Fruit fly (Drosophila melanogaster): Measurements from ENCODE around the gene CG33257.

Gene CG33257

DNA sequence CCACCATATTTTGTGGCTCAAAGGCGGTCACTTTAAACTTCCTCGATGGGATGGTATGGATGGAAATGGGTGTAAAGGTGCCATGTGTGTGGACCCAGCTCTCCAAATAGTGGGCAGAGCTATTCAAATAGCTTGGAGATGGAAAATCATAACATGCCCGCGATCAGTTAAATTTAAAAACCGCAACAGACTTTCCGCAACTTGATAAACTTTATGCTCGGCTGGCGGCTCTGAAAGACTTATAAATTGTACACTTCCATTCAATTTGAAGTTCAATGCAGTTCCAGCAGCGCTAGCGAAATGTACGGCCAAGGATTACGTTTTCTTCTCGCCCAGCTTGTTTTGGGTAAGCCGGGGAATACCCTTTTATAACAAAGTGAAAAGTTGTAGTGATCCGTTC, at the start of gene CG33257:
TSS of gene CG33257 (plus strand) at position 301 of the 400 bp plus-strand sequence.
- TF ChIP-seq usp (GFP tag; optimal IDR thresholded peaks at IDR 0.05) (no peak), pan (optimal IDR thresholded peaks at IDR 0.05) (no peak), Dll (optimal IDR thresholded peaks at IDR 0.05) (no peak), CG8478 (optimal IDR thresholded peaks at IDR 0.05) (no peak), EcR (GFP tag; optimal IDR thresholded peaks at IDR 0.05) (no peak), psq (optimal IDR thresholded peaks at IDR 0.05) (no peak)

DNA sequence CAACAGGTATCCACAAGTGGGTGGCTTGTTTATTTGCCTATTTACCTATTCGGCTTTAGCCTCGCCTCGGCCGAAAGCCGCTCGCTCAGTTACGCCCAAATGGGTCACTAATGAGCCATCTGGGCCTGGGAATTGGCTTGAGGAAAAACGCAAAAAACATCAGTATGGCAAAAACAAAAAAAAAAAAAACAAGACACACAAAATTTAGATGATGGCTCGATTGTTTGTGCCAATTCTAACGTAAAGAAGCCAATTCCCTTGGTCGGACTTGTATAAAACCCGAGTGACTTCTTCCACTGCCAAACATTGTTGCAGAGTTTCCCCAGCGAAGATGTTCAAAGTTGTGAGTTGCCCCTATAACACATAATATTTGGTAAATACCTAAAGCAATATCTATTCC, 45.0 kb upstream of the CG33257 start, which contains the start of gene CG4982:
TSS of gene CG4982 (plus strand) at position 301 of the 400 bp plus-strand sequence.
- TF ChIP-seq psq (optimal IDR thresholded peaks at IDR 0.05) = no peak
- no peak for TF ChIP-seq usp (GFP tag; optimal IDR thresholded peaks at IDR 0.05)
- TF ChIP-seq Dll (optimal IDR thresholded peaks at IDR 0.05) = no peak
- no peak for TF ChIP-seq CG8478 (optimal IDR thresholded peaks at IDR 0.05)
- TF ChIP-seq pan (optimal IDR thresholded peaks at IDR 0.05) = no peak
- no peak for TF ChIP-seq EcR (GFP tag; optimal IDR thresholded peaks at IDR 0.05)

DNA sequence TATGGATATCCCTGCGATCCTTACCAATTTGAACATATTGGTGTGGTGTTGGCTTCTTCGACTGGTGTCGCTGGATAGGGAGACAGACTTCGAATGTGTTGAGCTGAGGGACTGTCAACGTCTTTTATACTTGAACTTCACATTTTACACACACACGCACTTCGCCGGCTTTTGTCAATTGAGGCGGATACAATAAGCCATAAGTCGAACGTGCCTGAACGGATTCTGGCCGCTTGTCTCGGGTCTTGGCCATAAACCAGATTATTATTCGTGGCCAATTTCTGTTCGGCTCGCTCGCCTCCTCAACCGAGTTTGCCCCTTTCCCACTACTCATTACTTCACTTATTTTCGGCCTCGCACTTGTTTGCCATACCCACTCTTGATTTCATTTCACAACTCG, 43.0 kb upstream of the CG33257 start, which contains the start of gene CG13044:
TSS of gene CG13044 (minus strand) at position 101 of the 400 bp plus-strand sequence.
- no peak for TF ChIP-seq CG8478 (optimal IDR thresholded peaks at IDR 0.05)
- no peak for TF ChIP-seq Dll (optimal IDR thresholded peaks at IDR 0.05)

DNA sequence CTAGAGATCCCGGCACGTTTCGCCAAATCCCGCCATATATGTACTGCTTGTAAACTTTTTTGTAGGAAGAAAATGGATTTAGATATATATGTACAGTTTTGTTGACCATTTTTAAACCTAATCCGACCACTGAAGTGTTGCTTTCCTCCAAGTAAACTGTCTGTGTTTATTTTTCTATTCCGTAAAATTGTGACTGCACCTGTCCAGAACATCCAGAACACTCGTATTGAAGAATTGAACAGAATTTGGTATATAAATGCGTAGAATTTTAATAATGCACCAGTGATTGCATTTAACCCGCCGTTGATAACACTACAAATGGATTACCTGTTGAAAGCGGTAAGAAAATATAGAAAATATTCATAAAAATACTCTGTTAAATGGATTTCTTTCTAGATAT, 42.1 kb upstream of the CG33257 start, which contains the start of gene CG43249:
TSS of gene CG43249 (plus strand) at position 301 of the 400 bp plus-strand sequence.
- TF ChIP-seq Dll (optimal IDR thresholded peaks at IDR 0.05) = no peak

DNA sequence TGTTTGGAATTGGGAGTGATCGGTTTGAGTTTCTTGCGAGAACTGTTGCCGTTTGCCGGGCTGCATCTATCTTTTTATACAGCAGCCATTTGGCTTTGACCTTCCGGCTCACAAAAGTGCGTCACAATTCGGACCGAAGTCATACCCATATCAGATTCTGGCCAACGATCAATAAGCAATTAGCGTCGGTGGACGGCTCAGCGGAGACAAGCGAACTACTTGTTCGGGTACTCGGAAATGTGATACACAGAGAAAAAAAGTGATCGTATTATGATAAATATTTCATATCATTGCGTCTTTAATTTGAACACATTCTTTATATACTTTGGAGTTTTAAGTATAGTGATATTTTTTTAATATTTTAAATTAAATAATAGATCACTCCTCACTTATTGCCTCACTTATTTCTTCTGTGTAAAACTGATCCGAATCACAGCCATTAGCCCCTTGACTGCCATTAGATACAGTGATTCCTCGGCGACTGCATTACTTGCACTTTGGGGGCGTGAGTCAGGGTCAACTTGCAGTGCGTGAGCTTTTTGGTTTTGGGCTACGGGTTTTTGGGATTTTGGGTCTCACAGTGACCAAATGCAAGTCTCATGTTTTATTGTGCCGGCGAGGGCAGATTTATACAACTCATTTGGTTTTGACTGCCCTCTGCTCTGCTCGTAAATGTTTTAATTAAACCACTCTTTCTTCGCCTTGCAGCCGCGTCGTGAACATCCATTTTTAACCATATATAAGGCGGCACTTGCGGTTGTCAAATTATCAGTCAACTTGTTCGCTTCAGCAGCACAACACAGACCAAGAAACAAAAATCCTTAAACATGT, 40.1 kb upstream of the CG33257 start, which contains the start of the genes CG13043 and CG13063:
TSS of gene CG13043 (minus strand) at position 51 of the 831 bp plus-strand sequence.
TSS of gene CG13063 (plus strand) at position 781 of the 831 bp plus-strand sequence.
- TF ChIP-seq CG8478 (optimal IDR thresholded peaks at IDR 0.05) (no peak), pan (optimal IDR thresholded peaks at IDR 0.05) (no peak), psq (optimal IDR thresholded peaks at IDR 0.05) (no peak), usp (GFP tag; optimal IDR thresholded peaks at IDR 0.05) (no peak), EcR (GFP tag; optimal IDR thresholded peaks at IDR 0.05) (no peak), Dll (optimal IDR thresholded peaks at IDR 0.05) (no peak)

DNA sequence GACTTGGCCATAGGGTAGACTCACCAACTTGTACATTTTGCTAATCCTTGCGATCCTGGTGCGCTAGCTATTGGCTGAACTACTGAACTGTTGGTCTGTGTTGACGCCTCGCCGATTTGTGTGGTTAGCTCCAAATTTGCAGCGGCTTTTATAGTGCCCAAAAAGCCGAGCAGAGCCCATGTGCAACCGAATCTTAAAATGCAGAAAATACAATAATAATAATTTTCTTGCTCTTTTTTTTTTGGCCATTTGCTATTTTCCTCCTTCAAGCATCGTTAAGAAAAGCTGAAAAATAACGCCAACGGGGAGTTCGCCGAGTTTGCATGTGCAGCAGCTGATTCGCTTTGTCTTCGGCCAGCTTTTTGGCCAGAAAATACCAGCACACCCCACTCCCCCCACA, 37.7 kb upstream of the CG33257 start, which contains the start of gene CG13042:
TSS of gene CG13042 (minus strand) at position 101 of the 400 bp plus-strand sequence.
- TF ChIP-seq pan (optimal IDR thresholded peaks at IDR 0.05) = no peak
- TF ChIP-seq Dll (optimal IDR thresholded peaks at IDR 0.05) = no peak
- no peak for TF ChIP-seq psq (optimal IDR thresholded peaks at IDR 0.05)
- TF ChIP-seq EcR (GFP tag; optimal IDR thresholded peaks at IDR 0.05) = no peak
- no peak for TF ChIP-seq usp (GFP tag; optimal IDR thresholded peaks at IDR 0.05)
- no peak for TF ChIP-seq CG8478 (optimal IDR thresholded peaks at IDR 0.05)

DNA sequence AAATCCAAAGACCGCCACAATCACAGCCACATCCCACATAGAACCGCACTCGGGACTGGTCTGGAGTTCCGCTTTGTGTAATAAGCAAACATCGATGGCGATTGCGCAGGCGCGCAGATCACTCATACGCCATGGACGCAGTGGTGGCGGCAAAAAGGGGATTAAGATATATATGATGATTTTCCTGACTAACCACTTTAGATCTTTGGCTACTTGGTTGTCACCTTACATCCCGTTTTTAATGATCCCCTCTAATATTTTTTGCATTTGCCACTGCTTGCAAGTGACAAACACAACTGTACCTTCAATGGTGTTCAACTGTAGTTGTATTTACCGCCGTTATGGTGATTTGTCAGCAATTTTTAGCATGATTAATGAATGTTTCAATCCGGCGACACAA, 36.2 kb upstream of the CG33257 start:
- TF ChIP-seq psq (optimal IDR thresholded peaks at IDR 0.05) (no peak), CG8478 (optimal IDR thresholded peaks at IDR 0.05) (no peak), pan (optimal IDR thresholded peaks at IDR 0.05) (no peak), EcR (GFP tag; optimal IDR thresholded peaks at IDR 0.05) (no peak), Dll (optimal IDR thresholded peaks at IDR 0.05) (no peak), usp (GFP tag; optimal IDR thresholded peaks at IDR 0.05) (no peak)

DNA sequence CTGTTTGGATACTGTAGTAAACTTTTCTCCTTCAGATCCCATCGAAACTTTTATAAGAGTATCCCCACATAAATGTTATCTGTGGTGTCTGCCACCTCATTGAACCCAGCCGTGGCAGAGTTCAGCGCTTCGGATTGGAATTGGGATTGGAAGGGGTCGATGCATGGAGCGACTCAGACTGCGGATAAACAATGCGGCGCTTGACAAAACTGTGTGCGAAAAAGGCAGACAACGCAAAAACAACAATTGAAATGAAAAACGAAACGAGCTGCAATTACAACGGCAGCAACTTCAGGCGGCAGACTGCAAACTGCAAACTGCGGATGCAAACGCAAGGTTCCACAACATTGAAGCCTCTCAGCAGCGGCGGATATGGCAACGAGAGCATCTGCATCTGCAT, 32.1 kb upstream of the CG33257 start, which contains the start of gene CG13062:
TSS of gene CG13062 (plus strand) at position 301 of the 400 bp plus-strand sequence.
- no peak for TF ChIP-seq psq (optimal IDR thresholded peaks at IDR 0.05)
- no peak for TF ChIP-seq Dll (optimal IDR thresholded peaks at IDR 0.05)
- TF ChIP-seq pan (optimal IDR thresholded peaks at IDR 0.05) = no peak
- no peak for TF ChIP-seq usp (GFP tag; optimal IDR thresholded peaks at IDR 0.05)
- TF ChIP-seq EcR (GFP tag; optimal IDR thresholded peaks at IDR 0.05) = no peak
- TF ChIP-seq CG8478 (optimal IDR thresholded peaks at IDR 0.05) = no peak

- no peak for TF ChIP-seq usp (GFP tag; optimal IDR thresholded peaks at IDR 0.05)
- no peak for TF ChIP-seq psq (optimal IDR thresholded peaks at IDR 0.05)
- no peak for TF ChIP-seq EcR (GFP tag; optimal IDR thresholded peaks at IDR 0.05)
- no peak for TF ChIP-seq pan (optimal IDR thresholded peaks at IDR 0.05)
Observed at dm6 chr3L:16317724-16318123, 28.4 kb upstream of the CG33257 start, which contains the start of gene Nplp3. Nplp3 (plus strand) TSS chr3L:16318024.

- TF ChIP-seq EcR (GFP tag; optimal IDR thresholded peaks at IDR 0.05) = no peak
- no peak for TF ChIP-seq psq (optimal IDR thresholded peaks at IDR 0.05)
- TF ChIP-seq Dll (optimal IDR thresholded peaks at IDR 0.05) = no peak
- TF ChIP-seq pan (optimal IDR thresholded peaks at IDR 0.05) = no peak
Observed at dm6 chr3L:16319399-16319906, 26.7 kb upstream of the CG33257 start, which contains the start of the genes CG13041 and CG13060. CG13041 (minus strand) TSS chr3L:16319526. CG13060 (plus strand) TSS chr3L:16319856.

DNA sequence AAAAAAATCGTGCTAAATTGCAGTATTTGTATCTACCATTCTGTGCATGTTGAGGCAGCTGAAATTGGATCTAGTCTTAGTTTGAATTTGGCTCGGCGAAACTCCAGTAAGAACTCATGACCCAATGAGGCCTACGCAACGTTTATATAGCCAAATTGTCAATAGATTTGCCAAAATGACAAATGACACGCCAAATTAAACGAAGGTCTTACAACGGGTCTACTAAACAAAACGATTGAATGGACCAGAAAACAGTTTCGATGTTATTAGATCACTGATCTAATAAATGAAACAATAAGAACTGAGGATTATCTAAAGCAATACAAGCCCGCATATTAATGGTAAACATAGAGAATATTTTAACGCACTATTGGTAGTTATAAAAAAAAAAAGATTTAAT, 25.0 kb upstream of the CG33257 start, which contains the start of gene CG42718:
TSS of gene CG42718 (minus strand) at position 101 of the 400 bp plus-strand sequence.
- no peak for TF ChIP-seq EcR (GFP tag; optimal IDR thresholded peaks at IDR 0.05)
- no peak for TF ChIP-seq Dll (optimal IDR thresholded peaks at IDR 0.05)
- no peak for TF ChIP-seq CG8478 (optimal IDR thresholded peaks at IDR 0.05)
- TF ChIP-seq pan (optimal IDR thresholded peaks at IDR 0.05) = no peak
- no peak for TF ChIP-seq usp (GFP tag; optimal IDR thresholded peaks at IDR 0.05)
- TF ChIP-seq psq (optimal IDR thresholded peaks at IDR 0.05) = no peak

- TF ChIP-seq usp (GFP tag; optimal IDR thresholded peaks at IDR 0.05) = no peak
- TF ChIP-seq Dll (optimal IDR thresholded peaks at IDR 0.05) = no peak
- no peak for TF ChIP-seq pan (optimal IDR thresholded peaks at IDR 0.05)
- no peak for TF ChIP-seq CG8478 (optimal IDR thresholded peaks at IDR 0.05)
- TF ChIP-seq EcR (GFP tag; optimal IDR thresholded peaks at IDR 0.05) = no peak
- TF ChIP-seq psq (optimal IDR thresholded peaks at IDR 0.05) = no peak
Observed at dm6 chr3L:16323372-16323771, 22.8 kb upstream of the CG33257 start, which contains the start of gene CG13059. CG13059 (plus strand) TSS chr3L:16323672.

All from whole organism.